Fruit fly (Drosophila melanogaster): ENCODE data around the gene Jon74E.
A peak's percentile ranks its signal among the peaks of the same experiment; 100 is the strongest.

The Jon74E gene

dm6 chr3L:17573823-17574222, 24.9 kb upstream of the Jon74E start (continued):
- TF ChIP-seq cato (GFP tag; optimal IDR thresholded peaks at IDR 0.05; ENCODE audit: borderline replicate concordance) (no peak), CG32767 (GFP tag; IDR thresholded peaks at IDR 0.05) (no peak), crp (GFP tag; optimal IDR thresholded peaks at IDR 0.05) (no peak), CG13296 (GFP tag; optimal IDR thresholded peaks at IDR 0.05) (no peak), CG14050 (GFP tag; IDR thresholded peaks at IDR 0.05) (no peak), D (optimal IDR thresholded peaks at IDR 0.05) (no peak), D (GFP tag; optimal IDR thresholded peaks at IDR 0.05) (no peak), Trl (optimal IDR thresholded peaks at IDR 0.05) (peak; percentile 77 to 85), Trl (GFP tag; optimal IDR thresholded peaks at IDR 0.05) (no peak), aop (GFP tag; IDR thresholded peaks at IDR 0.05) (no peak), Six4 (GFP tag; optimal IDR thresholded peaks at IDR 0.05) (no peak), rib (GFP tag; IDR thresholded peaks at IDR 0.05) (0 out of 2 replicates have a peak, but pooled peaks have one; percentile 36), pros (GFP tag; optimal IDR thresholded peaks at IDR 0.05) (no peak), YL-1 (GFP tag; optimal IDR thresholded peaks at IDR 0.05) (no peak), stwl (tag; optimal IDR thresholded peaks at IDR 0.05) (no peak), CG18476 (GFP tag; optimal IDR thresholded peaks at IDR 0.05) (no peak), cg (GFP tag; optimal IDR thresholded peaks at IDR 0.05) (peak; percentile 92), ewg (GFP tag; optimal IDR thresholded peaks at IDR 0.05) (no peak), CG34224 (GFP tag; IDR thresholded peaks at IDR 0.05; ENCODE audit: partially characterized antibody) (peak; percentile 42; the same call in 2 of the 3 replicates), Dek (tag; optimal IDR thresholded peaks at IDR 0.05) (no peak), Eip74EF (GFP tag; optimal IDR thresholded peaks at IDR 0.05) (peak in 1 of 2 experiments; percentile 73), Mes4 (GFP tag; optimal IDR thresholded peaks at IDR 0.05) (no peak), CG15514 (GFP tag; optimal IDR thresholded peaks at IDR 0.05) (no peak), CG8281 (tag; optimal IDR thresholded peaks at IDR 0.05) (peak; percentile 93), hth (optimal IDR thresholded peaks at IDR 0.05) (no peak), gcm2 (GFP tag; optimal IDR thresholded peaks at IDR 0.05) (no peak), CG2678 (tag; optimal IDR thresholded peaks at IDR 0.05) (no peak), pho (GFP tag; optimal IDR thresholded peaks at IDR 0.05) (no peak), C15 (GFP tag; IDR thresholded peaks at IDR 0.05) (no peak), CG11723 (GFP tag; optimal IDR thresholded peaks at IDR 0.05) (no peak), ara (GFP tag; IDR thresholded peaks at IDR 0.05) (no peak), CG1602 (GFP tag; optimal IDR thresholded peaks at IDR 0.05) (no peak), Elba2 (GFP tag; optimal IDR thresholded peaks at IDR 0.05) (no peak), bcd (GFP tag; optimal IDR thresholded peaks at IDR 0.05) (no peak), sr (GFP tag; IDR thresholded peaks at IDR 0.05) (no peak), ci (GFP tag; IDR thresholded peaks at IDR 0.05) (peak; percentile 44; the same call in 1 of the 3 replicates), H15 (GFP tag; IDR thresholded peaks at IDR 0.05) (no peak), Doc3 (GFP tag; IDR thresholded peaks at IDR 0.05; ENCODE audit: partially characterized antibody) (no peak), Usf (GFP tag; optimal IDR thresholded peaks at IDR 0.05) (no peak), luna (GFP tag; optimal IDR thresholded peaks at IDR 0.05) (no peak), salm (tag; optimal IDR thresholded peaks at IDR 0.05) (no peak), pb (GFP tag; optimal IDR thresholded peaks at IDR 0.05) (no peak), CG9609 (GFP tag; optimal IDR thresholded peaks at IDR 0.05) (no peak), CG1603 (tag; optimal IDR thresholded peaks at IDR 0.05) (no peak), gsb-n (tag; optimal IDR thresholded peaks at IDR 0.05) (no peak), ssp (GFP tag; IDR thresholded peaks at IDR 0.05) (no peak), seq (GFP tag; IDR thresholded peaks at IDR 0.05) (no peak), Dip2 (GFP tag; IDR thresholded peaks at IDR 0.05) (no peak), zen (tag; optimal IDR thresholded peaks at IDR 0.05) (no peak), mld (GFP tag; IDR thresholded peaks at IDR 0.05; ENCODE audit: partially characterized antibody) (no peak), HLH54F (GFP tag; optimal IDR thresholded peaks at IDR 0.05) (no peak), CG4854 (GFP tag; optimal IDR thresholded peaks at IDR 0.05) (no peak)
